Worm (Caenorhabditis elegans): ENCODE results near the gene B0285.3.

The B0285.3 gene

ce11 chrIII:4335614-4336013, 7.5 kb downstream of the B0285.3 start:
- no peak for TF ChIP-seq fos-1 (tag; optimal IDR thresholded peaks at IDR 0.05)
- TF ChIP-seq fkh-10 (GFP tag; optimal IDR thresholded peaks at IDR 0.05): peak; percentile 6
- TF ChIP-seq hif-1 (tag; optimal IDR thresholded peaks at IDR 0.05): peak in 1 of 2 experiments; percentile 31
- TF ChIP-seq pha-4 (GFP tag; IDR thresholded peaks at IDR 0.05): no peak
- TF ChIP-seq pha-4 (tag; optimal IDR thresholded peaks at IDR 0.05): no peak
- no peak for TF ChIP-seq ces-1 (GFP tag; optimal IDR thresholded peaks at IDR 0.05)
- no peak for TF ChIP-seq mxl-2 (GFP tag; conservative IDR thresholded peaks at IDR 0.05)
- TF ChIP-seq hlh-11 (tag; optimal IDR thresholded peaks at IDR 0.05): peak; percentile 0
- no peak for TF ChIP-seq duxl-1 (tag; optimal IDR thresholded peaks at IDR 0.05; ENCODE audit: poor library complexity)
- peak; percentile 54 for TF ChIP-seq rbr-2 (tag; optimal IDR thresholded peaks at IDR 0.05)
- TF ChIP-seq hmg-1.1 (GFP tag; IDR thresholded peaks at IDR 0.05): peak; percentile 74
- no peak for TF ChIP-seq nhr-237 (tag; optimal IDR thresholded peaks at IDR 0.05)
- no peak for TF ChIP-seq tag-97 (GFP tag; IDR thresholded peaks at IDR 0.05)
- TF ChIP-seq unc-62 (GFP tag; optimal IDR thresholded peaks at IDR 0.05 in 1 of 2): peak in 1 of 2 experiments; percentile 42
- TF ChIP-seq unc-62 (tag; optimal IDR thresholded peaks at IDR 0.05): no peak
- no peak for TF ChIP-seq cey-2 (tag; optimal IDR thresholded peaks at IDR 0.05; ENCODE audit: borderline replicate concordance, insufficient read depth)
- TF ChIP-seq mdl-1 (tag; optimal IDR thresholded peaks at IDR 0.05): peak in 1 of 2 experiments; percentile 59
- peak; percentile 26 for TF ChIP-seq mes-2 (tag; optimal IDR thresholded peaks at IDR 0.05; ENCODE audit: poor library complexity, severe bottlenecking)
- TF ChIP-seq egl-43 (GFP tag; IDR thresholded peaks at IDR 0.05): peak; percentile 51; the same call in 1 of the 2 replicates
- TF ChIP-seq aha-1 (tag): no peak
- TF ChIP-seq saeg-2 (GFP tag; IDR thresholded peaks at IDR 0.05): no peak
- no peak for TF ChIP-seq ceh-32 (tag; optimal IDR thresholded peaks at IDR 0.05; ENCODE audit: poor library complexity)
- TF ChIP-seq mxl-3 (GFP tag; optimal IDR thresholded peaks at IDR 0.05): peak; percentile 2
- TF ChIP-seq set-16 (GFP tag; IDR thresholded peaks at IDR 0.05): peak; percentile 42; the same call in 1 of the 2 replicates
- TF ChIP-seq ceh-62 (tag; optimal IDR thresholded peaks at IDR 0.05): no peak
- no peak for TF ChIP-seq T20F7.1 (GFP tag; optimal IDR thresholded peaks at IDR 0.05)
- peak; percentile 17 to 35 for TF ChIP-seq lsy-2 (tag; optimal IDR thresholded peaks at IDR 0.05)

DNA sequence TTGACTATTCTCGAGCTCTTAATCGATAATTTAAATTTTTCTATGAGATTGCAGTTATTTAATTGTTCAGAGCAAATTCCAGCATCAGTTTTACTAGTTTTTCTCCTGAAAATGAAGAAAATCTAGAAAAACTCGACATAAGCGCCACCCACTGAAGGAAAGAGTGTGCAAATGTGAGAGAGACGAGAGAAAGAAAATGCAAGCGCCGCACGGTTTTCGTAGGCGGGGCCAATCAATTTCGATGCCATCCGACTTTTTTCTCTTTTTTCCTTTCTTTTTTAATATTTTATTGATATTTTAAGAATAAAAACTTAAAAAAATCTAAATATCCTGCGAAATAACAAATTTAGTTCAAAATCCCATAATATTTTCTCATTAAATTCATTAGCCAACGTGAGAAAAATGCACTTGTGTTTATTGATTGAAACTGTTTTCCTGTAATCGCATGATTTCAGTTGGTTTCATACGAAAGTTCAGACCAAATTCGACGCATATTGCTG, 10.5 kb downstream of the B0285.3 start, which contains the start of gene cdk-12:
Gene cdk-12, plus strand, starts transcription at position 450 of the 500 bp plus-strand sequence.
- TF ChIP-seq mep-1 (tag; optimal IDR thresholded peaks at IDR 0.05): peak; percentile 42
- no peak for TF ChIP-seq D1046.2 (GFP tag; IDR thresholded peaks at IDR 0.05)
- TF ChIP-seq skn-1 (tag; optimal IDR thresholded peaks at IDR 0.05): no peak
- no peak for TF ChIP-seq pha-4 (GFP tag; IDR thresholded peaks at IDR 0.05)
- peak; percentile 12 for TF ChIP-seq pha-4 (tag; optimal IDR thresholded peaks at IDR 0.05)
- no peak for TF ChIP-seq mdt-29 (GFP tag; IDR thresholded peaks at IDR 0.05)
- TF ChIP-seq sdz-12 (GFP tag; optimal IDR thresholded peaks at IDR 0.05): no peak
- TF ChIP-seq ceh-44 (GFP tag; IDR thresholded peaks at IDR 0.05): no peak
- peak; percentile 49 for TF ChIP-seq dve-1 (tag; optimal IDR thresholded peaks at IDR 0.05; ENCODE audit: insufficient read depth)
- TF ChIP-seq R02D3.7 (tag; optimal IDR thresholded peaks at IDR 0.05): no peak
- no peak for TF ChIP-seq nhr-77 (tag; optimal IDR thresholded peaks at IDR 0.05)
- no peak for TF ChIP-seq daf-19 (GFP tag; conservative IDR thresholded peaks at IDR 0.05)
- peak; percentile 32 for TF ChIP-seq hlh-11 (tag; optimal IDR thresholded peaks at IDR 0.05)
- TF ChIP-seq egl-43 (GFP tag; IDR thresholded peaks at IDR 0.05): no peak
- peak; percentile 45 for TF ChIP-seq dpl-1 (GFP tag; optimal IDR thresholded peaks at IDR 0.05)
- TF ChIP-seq dmd-8 (GFP tag; IDR thresholded peaks at IDR 0.05): no peak
- TF ChIP-seq ces-1 (GFP tag; optimal IDR thresholded peaks at IDR 0.05): no peak
- no peak for TF ChIP-seq ztf-11 (tag; optimal IDR thresholded peaks at IDR 0.05)
- TF ChIP-seq daf-12 (tag; optimal IDR thresholded peaks at IDR 0.05): no peak
- TF ChIP-seq zag-1 (tag; optimal IDR thresholded peaks at IDR 0.05): no peak
- peak in 1 of 2 experiments; percentile 41 for TF ChIP-seq unc-62 (GFP tag; optimal IDR thresholded peaks at IDR 0.05 in 1 of 2)
- no peak for TF ChIP-seq unc-62 (tag; optimal IDR thresholded peaks at IDR 0.05)
- TF ChIP-seq lin-13 (GFP tag; optimal IDR thresholded peaks at IDR 0.05): no peak
- no peak for TF ChIP-seq nhr-25 (tag; optimal IDR thresholded peaks at IDR 0.05; ENCODE audit: borderline replicate concordance, insufficient read depth)
- peak; percentile 15 for TF ChIP-seq nhr-6 (tag; optimal IDR thresholded peaks at IDR 0.05)
- TF ChIP-seq lsy-2 (tag; optimal IDR thresholded peaks at IDR 0.05): peak in 1 of 2 experiments; percentile 70
- no peak for TF ChIP-seq hif-1 (tag; optimal IDR thresholded peaks at IDR 0.05)
- TF ChIP-seq mxl-3 (GFP tag; optimal IDR thresholded peaks at IDR 0.05): no peak
- TF ChIP-seq nhr-237 (tag; optimal IDR thresholded peaks at IDR 0.05): no peak
- no peak for TF ChIP-seq unc-39 (tag; optimal IDR thresholded peaks at IDR 0.05)
- peak; percentile 76 for TF ChIP-seq mes-2 (tag; optimal IDR thresholded peaks at IDR 0.05; ENCODE audit: poor library complexity, severe bottlenecking)
- TF ChIP-seq lin-38 (GFP tag; IDR thresholded peaks at IDR 0.05): 0 out of 2 replicates have a peak, but pooled peaks have one; percentile 11
- no peak for TF ChIP-seq lir-3 (tag; optimal IDR thresholded peaks at IDR 0.05)

All from whole organism, L4 larva.